Worm (Caenorhabditis elegans) whole organism, dauer: ENCODE results near the gene Y45G5AL.1.

Experiments used
- unc-62 ChIP-seq: sonication (generic microtip); optimal IDR thresholded peaks from 2 replicates; lab custom pipeline; 2017; ENCODE audit warnings: missing biosample characterization, missing genetic modification reagents, missing genetic modification characterization

Y45G5AL.1 gene

ce11 chrV:4144205-4144604 is at the start of gene Y45G5AL.1:
TSS of gene Y45G5AL.1 (plus strand) at chrV:4144505.
- no peak for TF ChIP-seq unc-62

ce11 chrV:4094740-4095139 is 49.6 kb upstream of the Y45G5AL.1 start, which contains the start of gene nhr-181:
TSS of gene nhr-181 (plus strand) at chrV:4095040.
- TF ChIP-seq unc-62 = no peak

ce11 chrV:4101567-4101966 is 42.7 kb upstream of the Y45G5AL.1 start, which contains the start of gene srj-40:
TSS of gene srj-40 (plus strand) at chrV:4101867.
- no peak for TF ChIP-seq unc-62

- TF ChIP-seq unc-62 = no peak
These were observed 40.0 kb upstream of the Y45G5AL.1 start, which contains the start of gene srj-39 for ce11 chrV:4104298-4104697. TSS of gene srj-39 (plus strand) at chrV:4104598.

- no peak for TF ChIP-seq unc-62
These were observed 37.6 kb upstream of the Y45G5AL.1 start for ce11 chrV:4106688-4107087.

ce11 chrV:4109873-4110272 is 34.4 kb upstream of the Y45G5AL.1 start, which contains the start of gene clc-18:
TSS of gene clc-18 (minus strand) at chrV:4109973.
- TF ChIP-seq unc-62 = no peak

ce11 chrV:4112516-4112915 is 31.8 kb upstream of the Y45G5AL.1 start, which contains the start of gene srw-134:
TSS of gene srw-134 (minus strand) at chrV:4112616.
- no peak for TF ChIP-seq unc-62

ce11 chrV:4114627-4115026 is 29.7 kb upstream of the Y45G5AL.1 start, which contains the start of gene srw-133:
TSS of gene srw-133 (minus strand) at chrV:4114727.
- TF ChIP-seq unc-62 = no peak

- TF ChIP-seq unc-62 = no peak
These were observed 28.2 kb upstream of the Y45G5AL.1 start, which contains the start of gene T05B4.8 for ce11 chrV:4116071-4116470. TSS of gene T05B4.8 (minus strand) at chrV:4116171.

ce11 chrV:4118332-4118731 is 26.0 kb upstream of the Y45G5AL.1 start, which contains the start of gene T05B4.9:
TSS of gene T05B4.9 (minus strand) at chrV:4118432.
- TF ChIP-seq unc-62 = no peak

- TF ChIP-seq unc-62 = no peak
These were observed 23.7 kb upstream of the Y45G5AL.1 start, which contains the start of gene T05B4.10 for ce11 chrV:4120629-4121028. TSS of gene T05B4.10 (minus strand) at chrV:4120729.

- no peak for TF ChIP-seq unc-62
These were observed 21.9 kb upstream of the Y45G5AL.1 start, which contains the start of gene phat-5 for ce11 chrV:4122415-4122814. TSS of gene phat-5 (minus strand) at chrV:4122515.

- no peak for TF ChIP-seq unc-62
These were observed 18.7 kb upstream of the Y45G5AL.1 start, which contains the start of gene T05B4.12 for ce11 chrV:4125552-4126084. TSS of gene T05B4.12 (minus strand) at chrV:4126034.

- TF ChIP-seq unc-62 = no peak
These were observed 16.9 kb upstream of the Y45G5AL.1 start, which contains the start of gene T05B4.13 for ce11 chrV:4127435-4127834. TSS of gene T05B4.13 (minus strand) at chrV:4127535.

ce11 chrV:4129604-4130003 is 14.7 kb upstream of the Y45G5AL.1 start, which contains the start of gene phat-4:
TSS of gene phat-4 (plus strand) at chrV:4129904.
- TF ChIP-seq unc-62 = no peak

ce11 chrV:4131471-4131939 is 12.8 kb upstream of the Y45G5AL.1 start, which contains the start of gene nhr-57:
TSS of gene nhr-57 (plus strand) at chrV:4131889.
- TF ChIP-seq unc-62 = no peak

- no peak for TF ChIP-seq unc-62
These were observed 9.6 kb upstream of the Y45G5AL.1 start, which contains the start of gene lgc-1 for ce11 chrV:4134728-4135127. TSS of gene lgc-1 (plus strand) at chrV:4135028.

ce11 chrV:4138688-4139087 is 5.6 kb upstream of the Y45G5AL.1 start, which contains the start of gene lgc-29:
TSS of gene lgc-29 (plus strand) at chrV:4138988.
- no peak for TF ChIP-seq unc-62
